Fruit fly (Drosophila melanogaster) whole organism, adult: ENCODE results near the gene S-Lap2.
A peak's percentile ranks its signal among the peaks of the same experiment; 100 is the strongest.

ENCODE experiments used
- CG11617 ChIP-seq: fragments of 200-800 bp; sonication (Bioruptor generic); optimal IDR thresholded peaks from 2 replicates; lab custom pipeline; 2017; ENCODE audit warnings: mild to moderate bottlenecking, missing biosample characterization, missing genetic modification reagents, missing genetic modification characterization
- CG12768 ChIP-seq: fragments of 200-800 bp; sonication (Bioruptor generic); optimal IDR thresholded peaks from 2 replicates; lab custom pipeline; 2017; ENCODE audit warnings: missing biosample characterization, missing genetic modification characterization, mild to moderate bottlenecking, moderate library complexity, missing genetic modification reagents
- CG14711 ChIP-seq: fragments of 200-800 bp; sonication (Bioruptor generic); optimal IDR thresholded peaks from 2 replicates; lab custom pipeline; 2018; ENCODE audit warnings: missing biosample characterization, mild to moderate bottlenecking, missing genetic modification characterization, moderate library complexity
- CG1620 ChIP-seq: fragments of 200-800 bp; sonication (Bioruptor generic); optimal IDR thresholded peaks from 2 replicates; lab custom pipeline; 2016; ENCODE audit warnings: missing biosample characterization, missing genetic modification characterization
- CG33017 ChIP-seq: fragments of 200-800 bp; sonication (Bioruptor generic); optimal IDR thresholded peaks from 2 replicates; lab custom pipeline; 2018; ENCODE audit warnings: missing biosample characterization, mild to moderate bottlenecking, missing genetic modification characterization, moderate library complexity
- CG5204 ChIP-seq: fragments of 200-800 bp; sonication (Bioruptor generic); optimal IDR thresholded peaks from 2 replicates; lab custom pipeline; 2016; ENCODE audit warnings: missing biosample characterization, missing genetic modification characterization
- CG7045 ChIP-seq: fragments of 200-800 bp; sonication (Bioruptor generic); optimal IDR thresholded peaks from 2 replicates; lab custom pipeline; 2017; ENCODE audit warnings: missing biosample characterization, mild to moderate bottlenecking, missing genetic modification characterization
- CG7101 ChIP-seq: fragments of 200-800 bp; sonication (Bioruptor generic); optimal IDR thresholded peaks from 2 replicates; lab custom pipeline; 2018; ENCODE audit warnings: missing biosample characterization, mild to moderate bottlenecking, missing genetic modification characterization, moderate library complexity
- Crg-1 ChIP-seq: fragments of 200-800 bp; sonication (Bioruptor generic); optimal IDR thresholded peaks from 2 replicates; lab custom pipeline; 2016; ENCODE audit warnings: missing biosample characterization, missing genetic modification characterization
- Hr96 ChIP-seq: fragments of 200-800 bp; sonication (Bioruptor generic); optimal IDR thresholded peaks from 2 replicates; lab custom pipeline; 2016; ENCODE audit warnings: missing biosample characterization, missing genetic modification characterization
- Mnt ChIP-seq: fragments of 200-800 bp; sonication (Bioruptor generic); optimal IDR thresholded peaks from 2 replicates; lab custom pipeline; 2016; ENCODE audit warnings: missing biosample characterization, mild to moderate bottlenecking, missing genetic modification characterization
- bab1 ChIP-seq: fragments of 200-800 bp; sonication (Bioruptor generic); optimal IDR thresholded peaks from 3 replicates; lab custom pipeline; 2019; ENCODE audit warnings: missing biosample characterization, mild to moderate bottlenecking, missing genetic modification characterization, moderate library complexity
- cic ChIP-seq: fragments of 200-800 bp; sonication (Bioruptor generic); optimal IDR thresholded peaks from 2 replicates; lab custom pipeline; 2017; ENCODE audit warnings: missing biosample characterization, mild to moderate bottlenecking, missing genetic modification characterization, moderate library complexity
- cnc ChIP-seq, 2 experiments: fragments of >200 bp; optimal IDR thresholded peaks; 2 replicates each; lab custom pipeline; 2017
- kay ChIP-seq: fragments of 200-800 bp; sonication (Bioruptor generic); peaks from one replicate; lab custom pipeline; 2016; ENCODE audit warnings: missing biosample characterization, missing genetic modification characterization, borderline replicate concordance
- ovo ChIP-seq: fragments of 200-800 bp; sonication (Bioruptor generic); optimal IDR thresholded peaks from 2 replicates; lab custom pipeline; 2016; ENCODE audit warnings: missing biosample characterization, missing genetic modification characterization
- pad ChIP-seq: fragments of 200-800 bp; sonication (Bioruptor generic); optimal IDR thresholded peaks from 3 replicates; lab custom pipeline; 2017; ENCODE audit warnings: missing biosample characterization, missing genetic modification characterization, mild to moderate bottlenecking, moderate library complexity, missing genetic modification reagents
- tj ChIP-seq: fragments of 200-800 bp; sonication (Bioruptor generic); optimal IDR thresholded peaks from 3 replicates; lab custom pipeline; 2017; ENCODE audit warnings: missing biosample characterization, mild to moderate bottlenecking, missing genetic modification characterization, moderate library complexity
- toe ChIP-seq: fragments of 200-800 bp; sonication (Bioruptor generic); optimal IDR thresholded peaks from 2 replicates; lab custom pipeline; 2016; ENCODE audit warnings: missing biosample characterization, missing genetic modification characterization

Gene S-Lap2

dm6 chr3L:8619588-8619987 lies at the start of gene S-Lap2:
S-Lap2 (plus strand) TSS chr3L:8619888.
- TF ChIP-seq cic (GFP tag; lab: Kevin White, UChicago) = no peak
- TF ChIP-seq tj (GFP tag; lab: Kevin White, UChicago) = no peak
- no peak for TF ChIP-seq Mnt
- TF ChIP-seq CG12768 = no peak
- TF ChIP-seq toe (GFP tag; lab: Kevin White, UChicago) = no peak
- no peak for TF ChIP-seq CG7045 (GFP tag; lab: Kevin White, UChicago)
- TF ChIP-seq cnc (optimal IDR thresholded peaks at IDR 0.05; lab: Kevin White, UChicago) = no peak
- TF ChIP-seq CG11617 (GFP tag; lab: Kevin White, UChicago) = no peak
- TF ChIP-seq CG5204 (GFP tag; lab: Kevin White, UChicago) = no peak
- TF ChIP-seq pad (GFP tag; lab: Kevin White, UChicago) = no peak
- TF ChIP-seq ovo = no peak

- peak; percentile 57 for TF ChIP-seq CG11617 (GFP tag; lab: Kevin White, UChicago)
- peak; percentile 26 for TF ChIP-seq CG7101 (tag; lab: Kevin White, UChicago)
- peak; percentile 1 for TF ChIP-seq cic (GFP tag; lab: Kevin White, UChicago)
- TF ChIP-seq Hr96 (GFP tag; lab: Kevin White, UChicago) = no peak
- TF ChIP-seq CG14711 = peak; percentile 37
- peak; percentile 20 for TF ChIP-seq CG7045 (GFP tag; lab: Kevin White, UChicago)
- peak; percentile 29 for TF ChIP-seq CG12768
- TF ChIP-seq kay (GFP tag; lab: Kevin White, UChicago) = peak; percentile 70
- no peak for TF ChIP-seq bab1 (GFP tag; lab: Kevin White, UChicago)
- TF ChIP-seq Mnt = peak; percentile 85
Measured at dm6 chr3L:8575844-8576842, 43.5 kb upstream of the S-Lap2 start, which contains the start of the genes CG6638 and CG43078. CG6638 (minus strand) TSS chr3L:8576078. CG43078 (plus strand) TSS chr3L:8576808.

- peak; percentile 15 for TF ChIP-seq Hr96 (GFP tag; lab: Kevin White, UChicago)
- peak; percentile 13 for TF ChIP-seq CG33017 (tag; lab: Kevin White, UChicago)
- peak; percentile 10 for TF ChIP-seq CG12768
- no peak for TF ChIP-seq CG1620 (GFP tag; lab: Kevin White, UChicago)
- peak; percentile 22 for TF ChIP-seq Mnt
- TF ChIP-seq bab1 (GFP tag; lab: Kevin White, UChicago) = no peak
Measured at dm6 chr3L:8578470-8578869, 41.2 kb upstream of the S-Lap2 start.

- no peak for TF ChIP-seq kay (GFP tag; lab: Kevin White, UChicago)
- no peak for TF ChIP-seq cnc (optimal IDR thresholded peaks at IDR 0.05; lab: Kevin White, UChicago)
- no peak for TF ChIP-seq CG1620 (GFP tag; lab: Kevin White, UChicago)
- no peak for TF ChIP-seq Crg-1 (GFP tag; lab: Kevin White, UChicago)
- TF ChIP-seq CG5204 (GFP tag; lab: Kevin White, UChicago) = no peak
- no peak for TF ChIP-seq toe (GFP tag; lab: Kevin White, UChicago)
- TF ChIP-seq CG7101 (tag; lab: Kevin White, UChicago) = no peak
- no peak for TF ChIP-seq bab1 (GFP tag; lab: Kevin White, UChicago)
- TF ChIP-seq Mnt = no peak
- no peak for TF ChIP-seq CG14711
- no peak for TF ChIP-seq CG12768
- no peak for TF ChIP-seq CG33017 (tag; lab: Kevin White, UChicago)
- no peak for TF ChIP-seq cic (GFP tag; lab: Kevin White, UChicago)
- no peak for TF ChIP-seq CG11617 (GFP tag; lab: Kevin White, UChicago)
- TF ChIP-seq tj (GFP tag; lab: Kevin White, UChicago) = no peak
- TF ChIP-seq pad (GFP tag; lab: Kevin White, UChicago) = no peak
Measured at dm6 chr3L:8579513-8579912, 40.2 kb upstream of the S-Lap2 start.

dm6 chr3L:8580780-8581179 lies 38.9 kb upstream of the S-Lap2 start:
- peak; percentile 30 for TF ChIP-seq CG11617 (GFP tag; lab: Kevin White, UChicago)
- TF ChIP-seq CG5204 (GFP tag; lab: Kevin White, UChicago) = peak; percentile 47
- peak; percentile 74 for TF ChIP-seq cic (GFP tag; lab: Kevin White, UChicago)
- TF ChIP-seq pad (GFP tag; lab: Kevin White, UChicago) = no peak
- peak; percentile 39 for TF ChIP-seq Hr96 (GFP tag; lab: Kevin White, UChicago)
- no peak for TF ChIP-seq toe (GFP tag; lab: Kevin White, UChicago)
- TF ChIP-seq CG33017 (tag; lab: Kevin White, UChicago) = peak; percentile 51
- TF ChIP-seq CG7045 (GFP tag; lab: Kevin White, UChicago) = peak; percentile 20
- TF ChIP-seq Crg-1 (GFP tag; lab: Kevin White, UChicago) = no peak
- peak; percentile 88 for TF ChIP-seq kay (GFP tag; lab: Kevin White, UChicago)
- TF ChIP-seq Mnt = no peak

dm6 chr3L:8582105-8582707 lies 37.5 kb upstream of the S-Lap2 start:
- TF ChIP-seq kay (GFP tag; lab: Kevin White, UChicago) (peak; percentile 40), CG5204 (GFP tag; lab: Kevin White, UChicago) (no peak)
